Worm (Caenorhabditis elegans) whole organism, early embryonic: ENCODE measurements around the gene vha-20.

ENCODE experiments used
- B0310.2 ChIP-seq: sonication (generic microtip); optimal IDR thresholded peaks from 2 replicates; lab custom pipeline; 2016; ENCODE audit warnings: mild to moderate bottlenecking, missing genetic modification characterization, missing compliant biosample characterization
- F13C5.2 ChIP-seq: sonication (generic microtip); optimal IDR thresholded peaks from 2 replicates; lab custom pipeline; 2017; ENCODE audit warnings: mild to moderate bottlenecking, missing genetic modification characterization, inconsistent platforms, missing compliant biosample characterization
- aly-1 ChIP-seq: sonication (generic microtip); optimal IDR thresholded peaks from 2 replicates; lab custom pipeline; 2016; ENCODE audit warnings: missing genetic modification characterization, missing compliant biosample characterization
- ama-1 ChIP-seq: fragments of 150-350 bp; optimal IDR thresholded peaks from 2 replicates; lab custom pipeline; 2014
- ceh-13 ChIP-seq: fragments of 200-800 bp; sonication (Bioruptor generic); optimal IDR thresholded peaks from 2 replicates; lab custom pipeline; 2018; ENCODE audit warnings: mild to moderate bottlenecking, missing genetic modification characterization, missing compliant biosample characterization
- ceh-36 ChIP-seq: sonication (generic microtip); optimal IDR thresholded peaks from 2 replicates; lab custom pipeline; 2016; ENCODE audit warnings: missing genetic modification characterization, inconsistent platforms, missing compliant biosample characterization
- ets-7 ChIP-seq: sonication (generic microtip); optimal IDR thresholded peaks from 2 replicates; lab custom pipeline; 2016; ENCODE audit warnings: missing genotype, missing genetic modification characterization, missing compliant biosample characterization
- flt-1 ChIP-seq: fragments of 200-800 bp; sonication (Bioruptor generic); IDR thresholded peaks from 2 replicates; pipeline ENCODE4 v1.3.6; 2022; ENCODE audit warnings: missing genetic modification characterization, missing compliant biosample characterization
- hmbx-1 ChIP-seq: sonication (generic microtip); optimal IDR thresholded peaks from 2 replicates; lab custom pipeline; 2016; ENCODE audit warnings: mild to moderate bottlenecking, missing genetic modification characterization, missing compliant biosample characterization
- hmg-4 ChIP-seq: fragments of 200-800 bp; sonication (Bioruptor generic); optimal IDR thresholded peaks from 2 replicates; lab custom pipeline; 2018; ENCODE audit warnings: mild to moderate bottlenecking, missing genetic modification characterization, missing compliant biosample characterization
- hnd-1 ChIP-seq: sonication (generic microtip); optimal IDR thresholded peaks from 2 replicates; lab custom pipeline; 2016; ENCODE audit warnings: missing genetic modification characterization, missing compliant biosample characterization
- pes-1 ChIP-seq: fragments of 200-800 bp; sonication (Bioruptor generic); IDR thresholded peaks from 2 replicates; pipeline ENCODE4 v1.3.6; 2022; ENCODE audit warnings: missing genetic modification reagents, missing genetic modification characterization, missing compliant biosample characterization
- scrt-1 ChIP-seq: fragments of 200-800 bp; sonication (Bioruptor generic); IDR thresholded peaks from 2 replicates; pipeline ENCODE4 v1.3.6; 2022; ENCODE audit warnings: missing genetic modification characterization, missing compliant biosample characterization
- sea-1 ChIP-seq: fragments of 200-800 bp; sonication (Bioruptor generic); conservative IDR thresholded peaks from 2 replicates; pipeline ENCODE4 v1.3.6; 2022; ENCODE audit warnings: missing genetic modification characterization, missing compliant biosample characterization
- tbx-11 ChIP-seq: fragments of 200-800 bp; sonication (Bioruptor generic); IDR thresholded peaks from 2 replicates; pipeline ENCODE4 v1.3.6; 2022; ENCODE audit warnings: missing genetic modification characterization, missing compliant biosample characterization
- tbx-37 ChIP-seq: fragments of 200-800 bp; sonication (Bioruptor generic); conservative IDR thresholded peaks from 2 replicates; pipeline ENCODE4 v1.3.6; 2022; ENCODE audit warnings: missing genetic modification reagents, missing genetic modification characterization, missing compliant biosample characterization
- tra-4 ChIP-seq: sonication (generic microtip); optimal IDR thresholded peaks from 2 replicates; lab custom pipeline; 2017; ENCODE audit warnings: missing genetic modification characterization, missing compliant biosample characterization

The vha-20 gene

DNA sequence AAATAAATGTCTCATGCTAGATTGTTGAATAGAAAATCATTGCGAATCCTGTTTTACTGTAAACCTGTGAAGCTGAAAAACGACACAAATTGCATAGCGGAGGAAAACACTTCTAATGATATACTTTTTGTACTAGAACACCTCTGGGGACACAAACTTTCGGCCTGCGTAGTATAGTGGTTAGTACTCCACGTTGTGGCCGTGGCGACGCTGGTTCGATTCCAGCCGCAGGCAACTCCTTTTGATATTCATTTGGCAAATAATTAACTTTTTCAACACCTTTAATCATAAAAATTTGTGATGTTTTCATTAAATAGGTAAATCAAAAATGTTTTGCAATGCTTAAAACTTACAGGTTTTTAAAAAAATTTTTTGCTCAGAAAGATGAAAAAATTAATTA is 29.4 kb downstream of the vha-20 start:
- TF ChIP-seq ceh-36 (tag; lab: Kevin White, UChicago) (no peak), pes-1 (GFP tag; lab: Robert Waterston, UW) (peak; percentile 62), sea-1 (peak; percentile 73; the same call in 1 of the 2 replicates), flt-1 (GFP tag; lab: Robert Waterston, UW) (peak; percentile 11; the same call in 1 of the 2 replicates)

DNA sequence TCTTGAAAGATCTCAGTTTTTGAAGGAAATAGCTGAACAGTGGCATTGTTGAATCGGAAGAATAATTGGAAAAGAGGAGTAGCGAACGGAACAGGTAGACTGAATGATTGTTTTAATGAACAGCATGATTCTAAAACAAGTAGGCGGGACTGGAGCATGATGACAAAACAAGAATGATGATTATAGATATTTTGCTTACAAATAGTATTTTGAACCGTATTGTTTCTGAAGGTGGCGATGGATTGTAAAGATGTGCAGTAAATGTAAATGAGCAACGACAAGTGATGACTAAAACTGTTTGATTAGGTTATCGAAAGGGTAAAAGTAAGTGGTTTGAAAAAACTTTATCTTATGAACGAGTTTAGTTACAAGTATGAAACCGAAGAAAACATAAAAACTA is 30.1 kb downstream of the vha-20 start, which contains the start of gene F28H6.8:
TSS of gene F28H6.8 (minus strand) at position 101 of the 400 bp plus-strand sequence.
- TF ChIP-seq tbx-11 (GFP tag; lab: Robert Waterston, UW): no peak
- no peak for TF ChIP-seq flt-1 (GFP tag; lab: Robert Waterston, UW)
- TF ChIP-seq sea-1: no peak
- no peak for TF ChIP-seq ceh-36 (tag; lab: Kevin White, UChicago)
- TF ChIP-seq scrt-1 (GFP tag; lab: Robert Waterston, UW): no peak
- no peak for TF ChIP-seq hmbx-1 (tag; lab: Kevin White, UChicago)
- no peak for TF ChIP-seq tbx-37 (GFP tag; lab: Robert Waterston, UW)
- TF ChIP-seq tra-4 (tag; lab: Kevin White, UChicago): no peak
- TF ChIP-seq B0310.2 (tag; lab: Kevin White, UChicago): no peak
- TF ChIP-seq pes-1 (GFP tag; lab: Robert Waterston, UW): no peak
- TF ChIP-seq aly-1 (tag; lab: Kevin White, UChicago): no peak
- no peak for TF ChIP-seq ceh-13
- no peak for TF ChIP-seq F13C5.2 (tag; lab: Kevin White, UChicago)
- no peak for TF ChIP-seq ets-7 (tag; lab: Kevin White, UChicago)

DNA sequence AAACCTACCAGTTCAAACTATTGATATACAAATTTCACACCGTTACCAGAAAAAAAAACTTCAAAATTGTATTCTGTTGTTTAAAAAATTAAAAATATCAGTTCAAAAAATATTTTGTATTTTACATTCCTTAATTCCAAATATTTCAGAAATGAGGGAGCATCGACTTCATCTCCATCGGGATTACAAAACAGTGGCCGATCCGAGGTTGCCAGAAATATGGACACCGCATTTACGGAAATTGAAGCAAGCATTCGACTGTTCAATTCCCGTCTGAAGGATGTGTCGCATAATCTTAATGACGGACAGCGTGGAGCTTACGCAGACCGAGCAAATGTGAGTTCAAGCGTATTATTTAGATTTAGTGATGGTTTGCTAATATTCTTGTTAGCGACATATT is 31.6 kb downstream of the vha-20 start:
- TF ChIP-seq ceh-36 (tag; lab: Kevin White, UChicago): no peak
- no peak for TF ChIP-seq tbx-11 (GFP tag; lab: Robert Waterston, UW)
- TF ChIP-seq pes-1 (GFP tag; lab: Robert Waterston, UW): no peak
- TF ChIP-seq hnd-1 (tag; lab: Kevin White, UChicago): no peak
- no peak for TF ChIP-seq ceh-13
- no peak for TF ChIP-seq ama-1
- TF ChIP-seq sea-1: no peak
- TF ChIP-seq scrt-1 (GFP tag; lab: Robert Waterston, UW): no peak
- no peak for TF ChIP-seq aly-1 (tag; lab: Kevin White, UChicago)

DNA sequence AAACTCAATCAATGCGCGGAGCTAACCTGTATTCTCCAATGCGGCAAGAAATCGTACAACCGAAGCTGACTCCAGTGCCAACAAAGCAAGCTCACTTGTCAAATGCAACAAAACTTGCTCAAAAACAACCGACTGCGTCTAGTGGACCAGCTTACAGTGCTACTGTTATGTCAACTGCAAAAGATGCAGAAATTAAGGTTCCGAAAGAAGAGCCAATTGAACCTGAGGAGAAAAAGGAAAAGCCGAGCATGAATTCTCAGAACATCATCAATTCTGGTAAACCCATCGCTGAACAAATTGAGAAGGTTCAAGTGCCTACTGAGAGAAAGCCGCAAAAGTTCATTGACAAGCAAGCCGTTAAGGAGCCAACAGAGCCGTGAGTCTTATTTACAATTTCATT is 32.8 kb downstream of the vha-20 start:
- TF ChIP-seq tbx-11 (GFP tag; lab: Robert Waterston, UW): no peak
- TF ChIP-seq ceh-13: no peak
- no peak for TF ChIP-seq ets-7 (tag; lab: Kevin White, UChicago)
- no peak for TF ChIP-seq ama-1
- no peak for TF ChIP-seq hmg-4 (GFP tag; lab: Kevin White, UChicago)
- TF ChIP-seq hmbx-1 (tag; lab: Kevin White, UChicago): no peak
- TF ChIP-seq tra-4 (tag; lab: Kevin White, UChicago): no peak
- TF ChIP-seq pes-1 (GFP tag; lab: Robert Waterston, UW): no peak
- no peak for TF ChIP-seq B0310.2 (tag; lab: Kevin White, UChicago)
- no peak for TF ChIP-seq flt-1 (GFP tag; lab: Robert Waterston, UW)
- TF ChIP-seq tbx-37 (GFP tag; lab: Robert Waterston, UW): no peak
- no peak for TF ChIP-seq sea-1
- TF ChIP-seq aly-1 (tag; lab: Kevin White, UChicago): no peak
- TF ChIP-seq F13C5.2 (tag; lab: Kevin White, UChicago): no peak
- TF ChIP-seq hnd-1 (tag; lab: Kevin White, UChicago): no peak
- no peak for TF ChIP-seq ceh-36 (tag; lab: Kevin White, UChicago)
- no peak for TF ChIP-seq scrt-1 (GFP tag; lab: Robert Waterston, UW)

DNA sequence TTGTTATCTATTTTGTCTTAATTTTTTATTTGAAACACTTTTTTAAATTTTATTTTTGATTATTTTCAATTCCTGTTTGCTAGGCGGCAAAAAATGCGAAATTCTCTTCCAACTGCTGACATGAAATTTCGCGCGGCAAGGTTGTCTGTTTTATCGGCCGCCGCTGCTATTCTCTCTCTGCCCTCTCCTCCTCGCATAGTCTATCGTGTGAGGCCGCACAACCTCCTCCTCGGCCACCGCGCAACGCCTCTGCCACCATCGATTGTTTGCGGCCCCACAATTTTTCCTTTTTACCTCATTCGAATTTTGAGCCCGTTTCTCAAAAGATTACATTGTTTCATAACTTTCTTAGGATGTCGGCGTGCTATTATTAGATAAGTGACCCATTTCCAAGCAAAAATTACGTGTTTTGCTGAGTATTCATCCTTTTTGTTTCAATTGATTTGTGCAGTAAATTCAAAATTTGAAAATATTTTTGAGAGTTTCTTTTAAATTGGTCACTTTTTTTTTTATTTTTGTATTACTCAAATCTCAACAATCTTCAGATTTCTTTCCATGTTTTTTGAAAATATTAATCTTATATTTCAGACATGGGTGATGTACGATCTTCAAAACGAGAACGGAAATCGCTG is 36.9 kb downstream of the vha-20 start, which contains the start of gene F28H6.4:
TSS of gene F28H6.4 (plus strand) at position 582 of the 632 bp plus-strand sequence.
- TF ChIP-seq hmg-4 (GFP tag; lab: Kevin White, UChicago): peak; percentile 62
- no peak for TF ChIP-seq ceh-13
- TF ChIP-seq F13C5.2 (tag; lab: Kevin White, UChicago): peak; percentile 30

DNA sequence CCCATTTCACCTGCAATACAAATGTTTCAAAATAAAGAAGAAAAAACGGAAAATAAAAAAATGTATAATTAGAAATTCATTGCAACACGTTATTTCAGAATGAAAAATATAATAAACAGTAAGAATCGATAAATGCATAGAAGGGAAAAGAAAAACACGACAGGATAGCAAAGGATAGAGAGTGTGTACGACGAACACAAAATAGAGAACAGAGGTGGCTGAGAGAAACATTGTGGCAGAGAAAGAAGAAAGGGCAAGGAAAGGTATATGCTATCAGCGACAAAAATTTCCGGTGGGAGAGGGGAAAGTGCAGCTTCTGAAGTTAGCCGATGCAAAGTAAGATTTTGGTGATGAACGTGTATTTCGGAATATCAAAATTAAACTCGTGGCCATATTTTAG is 38.4 kb downstream of the vha-20 start, which contains the start of gene F28H6.6:
TSS of gene F28H6.6 (minus strand) at position 10 of the 400 bp plus-strand sequence.
- no peak for TF ChIP-seq flt-1 (GFP tag; lab: Robert Waterston, UW)
- TF ChIP-seq aly-1 (tag; lab: Kevin White, UChicago): no peak
- TF ChIP-seq tbx-11 (GFP tag; lab: Robert Waterston, UW): no peak
- no peak for TF ChIP-seq pes-1 (GFP tag; lab: Robert Waterston, UW)
- no peak for TF ChIP-seq sea-1
- TF ChIP-seq hmg-4 (GFP tag; lab: Kevin White, UChicago): no peak
- TF ChIP-seq hmbx-1 (tag; lab: Kevin White, UChicago): no peak
- TF ChIP-seq scrt-1 (GFP tag; lab: Robert Waterston, UW): no peak
- TF ChIP-seq ets-7 (tag; lab: Kevin White, UChicago): no peak
- no peak for TF ChIP-seq F13C5.2 (tag; lab: Kevin White, UChicago)
- no peak for TF ChIP-seq ceh-13
- no peak for TF ChIP-seq ceh-36 (tag; lab: Kevin White, UChicago)
- TF ChIP-seq tbx-37 (GFP tag; lab: Robert Waterston, UW): no peak

DNA sequence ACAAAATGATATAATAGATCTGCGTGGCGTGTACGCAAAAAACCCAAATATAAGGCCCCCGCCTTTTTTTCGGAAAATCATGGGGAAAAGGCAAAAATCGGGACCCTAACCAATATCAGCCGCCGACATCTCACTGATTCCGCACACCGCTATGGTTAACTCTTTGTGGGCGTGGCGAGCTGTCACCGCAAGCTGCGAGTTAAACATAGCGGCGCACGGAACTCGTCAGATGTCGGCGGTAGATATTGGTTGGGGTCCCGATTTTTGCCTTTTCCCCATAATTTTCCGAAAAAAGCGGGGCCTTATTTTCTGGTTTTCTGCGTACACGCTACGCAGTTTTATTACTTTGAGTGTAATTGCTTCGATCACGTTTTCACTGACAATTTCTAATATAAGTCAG is 45.5 kb downstream of the vha-20 start:
- TF ChIP-seq tbx-37 (GFP tag; lab: Robert Waterston, UW): no peak
- no peak for TF ChIP-seq tbx-11 (GFP tag; lab: Robert Waterston, UW)
- TF ChIP-seq ceh-36 (tag; lab: Kevin White, UChicago): no peak
- TF ChIP-seq hmbx-1 (tag; lab: Kevin White, UChicago): no peak
- TF ChIP-seq flt-1 (GFP tag; lab: Robert Waterston, UW): no peak
